Fruit fly (Drosophila melanogaster) whole organism, embryonic: ENCODE results near the gene Nup358.

ENCODE experiments used
- Antp ChIP-seq: fragments of 200-800 bp; sonication (Bioruptor generic); optimal IDR thresholded peaks from 3 replicates; lab custom pipeline; 2016; ENCODE audit warnings: missing biosample characterization, missing genetic modification characterization
- CG10431 ChIP-seq: fragments of 200-800 bp; sonication (Bioruptor generic); optimal IDR thresholded peaks from 3 replicates; lab custom pipeline; 2018; ENCODE audit warnings: missing biosample characterization, mild to moderate bottlenecking, missing genetic modification characterization
- CG11085 ChIP-seq: fragments of 200-800 bp; sonication (Bioruptor generic); IDR thresholded peaks from 2 replicates; pipeline ENCODE4 v1.3.6; 2022; ENCODE audit warnings: missing biosample characterization, missing genetic modification characterization
- CG12071 ChIP-seq: fragments of 200-800 bp; sonication (Bioruptor generic); optimal IDR thresholded peaks from 3 replicates; lab custom pipeline; 2018; ENCODE audit warnings: missing biosample characterization, mild to moderate bottlenecking, missing genetic modification characterization
- CG12219 ChIP-seq: fragments of 200-800 bp; sonication (Bioruptor generic); optimal IDR thresholded peaks from 3 replicates; lab custom pipeline; 2018; ENCODE audit warnings: missing biosample characterization, mild to moderate bottlenecking, missing genetic modification characterization
- CG13296 ChIP-seq: fragments of 200-800 bp; sonication (Bioruptor generic); optimal IDR thresholded peaks from 3 replicates; lab custom pipeline; 2018; ENCODE audit warnings: missing biosample characterization, mild to moderate bottlenecking, missing genetic modification characterization
- CG1647 ChIP-seq: fragments of 200-800 bp; sonication (Bioruptor generic); optimal IDR thresholded peaks from 3 replicates; lab custom pipeline; 2016; ENCODE audit warnings: missing biosample characterization, missing genetic modification characterization
- CG17802 ChIP-seq: fragments of 200-800 bp; sonication (Bioruptor generic); optimal IDR thresholded peaks from 2 replicates; lab custom pipeline; 2018; ENCODE audit warnings: missing biosample characterization, mild to moderate bottlenecking, missing genetic modification characterization, moderate library complexity
- CG2129 ChIP-seq: fragments of 200-800 bp; sonication (Bioruptor generic); IDR thresholded peaks from 2 replicates; pipeline ENCODE4 v1.3.6; 2022; ENCODE audit warnings: missing biosample characterization, missing genetic modification characterization; ENCODE audit not compliant: partially characterized antibody
- CG31388 ChIP-seq: fragments of 200-800 bp; sonication (Bioruptor generic); optimal IDR thresholded peaks from 2 replicates; lab custom pipeline; 2016; ENCODE audit warnings: missing biosample characterization, missing genetic modification characterization
- CG31441 ChIP-seq: fragments of 200-800 bp; sonication (Bioruptor generic); IDR thresholded peaks from 2 replicates; pipeline ENCODE4 v1.3.6; 2022; ENCODE audit warnings: missing biosample characterization, missing genetic modification characterization
- CG32532 ChIP-seq: fragments of 200-800 bp; sonication (Bioruptor generic); IDR thresholded peaks from 2 replicates; pipeline ENCODE4 v1.3.6; 2022; ENCODE audit warnings: missing biosample characterization, missing genetic modification characterization
- CG3407 ChIP-seq: fragments of 200-800 bp; sonication (Bioruptor generic); optimal IDR thresholded peaks from 2 replicates; lab custom pipeline; 2018; ENCODE audit warnings: missing biosample characterization, mild to moderate bottlenecking, missing genetic modification characterization
- CG34224 ChIP-seq: fragments of 200-800 bp; sonication (Bioruptor generic); IDR thresholded peaks from 3 replicates; pipeline ENCODE4 v1.3.6; 2022; ENCODE audit warnings: missing biosample characterization, missing genetic modification characterization; ENCODE audit not compliant: partially characterized antibody
- CG4282 ChIP-seq: fragments of 200-800 bp; sonication (Bioruptor generic); optimal IDR thresholded peaks from 2 replicates; lab custom pipeline; 2016; ENCODE audit warnings: missing biosample characterization, missing genetic modification characterization
- CG5180 ChIP-seq: fragments of 200-800 bp; sonication (Bioruptor generic); optimal IDR thresholded peaks from 3 replicates; lab custom pipeline; 2017; ENCODE audit warnings: missing biosample characterization, missing genetic modification characterization, mild to moderate bottlenecking, moderate library complexity, missing genetic modification reagents
- CG7963 ChIP-seq: fragments of 200-800 bp; sonication (Bioruptor generic); IDR thresholded peaks from 3 replicates; pipeline ENCODE4 v1.3.6; 2022; ENCODE audit warnings: missing biosample characterization, missing genetic modification characterization; ENCODE audit not compliant: partially characterized antibody
- CG8478 ChIP-seq: fragments of >200 bp; optimal IDR thresholded peaks from 2 replicates; lab custom pipeline; 2018
- CG9215 ChIP-seq: fragments of 200-800 bp; sonication (Bioruptor generic); IDR thresholded peaks from 2 replicates; pipeline ENCODE4 v1.3.6; 2022; ENCODE audit warnings: missing biosample characterization, missing genetic modification characterization
- CG9437 ChIP-seq: fragments of 200-800 bp; sonication (Bioruptor generic); optimal IDR thresholded peaks from 2 replicates; lab custom pipeline; 2018; ENCODE audit warnings: missing biosample characterization, mild to moderate bottlenecking, missing genetic modification characterization
- CG9727 ChIP-seq: fragments of 200-800 bp; sonication (Bioruptor generic); optimal IDR thresholded peaks from 3 replicates; lab custom pipeline; 2017; ENCODE audit warnings: missing biosample characterization, mild to moderate bottlenecking, missing genetic modification characterization
- Chrac-16 ChIP-seq: fragments of 200-800 bp; sonication (Bioruptor generic); optimal IDR thresholded peaks from 3 replicates; lab custom pipeline; 2016; ENCODE audit warnings: missing biosample characterization, missing genetic modification characterization
- CoRest ChIP-seq: fragments of 200-800 bp; sonication (Bioruptor generic); optimal IDR thresholded peaks from 3 replicates; lab custom pipeline; 2018; ENCODE audit warnings: missing biosample characterization, mild to moderate bottlenecking, missing genetic modification characterization, moderate library complexity
- Deaf1 ChIP-seq: fragments of 200-800 bp; optimal IDR thresholded peaks from 3 replicates; lab custom pipeline; 2019; ENCODE audit warnings: missing biosample characterization, mild to moderate bottlenecking, missing genetic modification characterization, moderate library complexity
- Fer2 ChIP-seq: fragments of 200-800 bp; sonication (Bioruptor generic); optimal IDR thresholded peaks from 2 replicates; lab custom pipeline; 2018; ENCODE audit warnings: missing biosample characterization, mild to moderate bottlenecking, missing genetic modification characterization, moderate library complexity
- Fer3 ChIP-seq: fragments of 200-800 bp; sonication (Bioruptor generic); optimal IDR thresholded peaks from 2 replicates; lab custom pipeline; 2018; ENCODE audit warnings: missing biosample characterization, mild to moderate bottlenecking, missing genetic modification characterization, moderate library complexity
- GATAe ChIP-seq: fragments of 200-800 bp; sonication (Bioruptor generic); conservative IDR thresholded peaks from 2 replicates; pipeline ENCODE4 v1.3.6; 2022; ENCODE audit warnings: missing biosample characterization, missing genetic modification characterization
- Gsc ChIP-seq: fragments of 200-800 bp; sonication (Bioruptor generic); IDR thresholded peaks from 2 replicates; pipeline ENCODE4 v1.3.6; 2022; ENCODE audit warnings: missing biosample characterization, missing genetic modification characterization
- H2.0 ChIP-seq: fragments of 200-800 bp; sonication (Bioruptor generic); IDR thresholded peaks from 2 replicates; pipeline ENCODE4 v1.3.6; 2022; ENCODE audit warnings: missing biosample characterization, missing genetic modification characterization
- HmgD ChIP-seq: fragments of 200-800 bp; sonication (Bioruptor generic); optimal IDR thresholded peaks from 3 replicates; lab custom pipeline; 2016; ENCODE audit warnings: missing biosample characterization, missing genetic modification characterization
- Lhr ChIP-seq: fragments of 200-800 bp; sonication (Bioruptor generic); optimal IDR thresholded peaks from 3 replicates; lab custom pipeline; 2017; ENCODE audit warnings: mild to moderate bottlenecking, missing biosample characterization, missing genetic modification reagents, missing genetic modification characterization
- MTF-1 ChIP-seq: fragments of 200-800 bp; sonication (Bioruptor generic); optimal IDR thresholded peaks from 2 replicates; lab custom pipeline; 2018; ENCODE audit warnings: missing biosample characterization, mild to moderate bottlenecking, missing genetic modification characterization, borderline replicate concordance
- Mes4 ChIP-seq: fragments of 200-800 bp; sonication (Bioruptor generic); optimal IDR thresholded peaks from 2 replicates; lab custom pipeline; 2016; ENCODE audit warnings: missing biosample characterization, missing genetic modification characterization
- Nf-YB ChIP-seq: fragments of 200-800 bp; sonication (Bioruptor generic); optimal IDR thresholded peaks from 3 replicates; lab custom pipeline; 2019; ENCODE audit warnings: missing biosample characterization, mild to moderate bottlenecking, missing genetic modification characterization, moderate library complexity
- Nf-YC ChIP-seq: fragments of 200-800 bp; optimal IDR thresholded peaks from 3 replicates; lab custom pipeline; 2019; ENCODE audit warnings: missing biosample characterization, mild to moderate bottlenecking, missing genetic modification characterization, moderate library complexity
- Ptx1 ChIP-seq: fragments of 200-800 bp; sonication (Bioruptor generic); IDR thresholded peaks from 2 replicates; pipeline ENCODE4 v1.3.6; 2022; ENCODE audit warnings: missing biosample characterization, missing genetic modification characterization
- ara ChIP-seq: fragments of 200-800 bp; sonication (Bioruptor generic); IDR thresholded peaks from 2 replicates; pipeline ENCODE4 v1.3.6; 2022; ENCODE audit warnings: missing biosample characterization, missing genetic modification characterization
- gem ChIP-seq: fragments of 200-800 bp; sonication (Bioruptor generic); optimal IDR thresholded peaks from 2 replicates; lab custom pipeline; 2019; ENCODE audit warnings: missing biosample characterization, mild to moderate bottlenecking, missing genetic modification characterization, moderate library complexity
- her ChIP-seq: fragments of 200-800 bp; sonication (Bioruptor generic); optimal IDR thresholded peaks from 2 replicates; lab custom pipeline; 2016; ENCODE audit warnings: missing biosample characterization, missing genetic modification characterization
- ken ChIP-seq: fragments of 200-800 bp; sonication (Bioruptor generic); IDR thresholded peaks from 3 replicates; pipeline ENCODE4 v1.3.6; 2022; ENCODE audit warnings: missing biosample characterization, missing genetic modification characterization
- org-1 ChIP-seq: fragments of 200-800 bp; sonication (Bioruptor generic); optimal IDR thresholded peaks from 2 replicates; lab custom pipeline; 2017; ENCODE audit warnings: missing biosample characterization, missing genetic modification characterization
- peb ChIP-seq: fragments of 200-800 bp; sonication (Bioruptor generic); IDR thresholded peaks from 2 replicates; pipeline ENCODE4 v1.3.6; 2022; ENCODE audit warnings: missing biosample characterization, missing genetic modification characterization
- phol ChIP-seq: fragments of 200-800 bp; sonication (Bioruptor generic); optimal IDR thresholded peaks from 3 replicates; lab custom pipeline; 2018; ENCODE audit warnings: missing biosample characterization, mild to moderate bottlenecking, missing genetic modification characterization, moderate library complexity
- pum ChIP-seq: fragments of 200-800 bp; sonication (Bioruptor generic); optimal IDR thresholded peaks from 2 replicates; lab custom pipeline; 2016; ENCODE audit warnings: missing biosample characterization, missing genetic modification characterization
- ranshi ChIP-seq: fragments of 200-800 bp; sonication (Bioruptor generic); IDR thresholded peaks from 2 replicates; pipeline ENCODE4 v1.3.6; 2022; ENCODE audit warnings: missing biosample characterization, missing genetic modification characterization
- unc-4 ChIP-seq: fragments of 200-800 bp; sonication (Bioruptor generic); IDR thresholded peaks from 2 replicates; pipeline ENCODE4 v1.3.6; 2022; ENCODE audit warnings: missing biosample characterization, missing genetic modification characterization; ENCODE audit not compliant: partially characterized antibody
- wor ChIP-seq: fragments of 200-800 bp; sonication (Bioruptor generic); IDR thresholded peaks from 2 replicates; pipeline ENCODE4 v1.3.6; 2022; ENCODE audit warnings: missing biosample characterization, missing genetic modification characterization
- z ChIP-seq: fragments of 200-800 bp; sonication (Bioruptor generic); IDR thresholded peaks from 3 replicates; pipeline ENCODE4 v1.3.6; 2022; ENCODE audit warnings: missing biosample characterization, missing genetic modification characterization
- zen2 ChIP-seq: fragments of 200-800 bp; sonication (Bioruptor generic); IDR thresholded peaks from 3 replicates; pipeline ENCODE4 v1.3.6; 2022; ENCODE audit warnings: missing biosample characterization, missing genetic modification characterization; ENCODE audit not compliant: partially characterized antibody

Nup358 gene

DNA sequence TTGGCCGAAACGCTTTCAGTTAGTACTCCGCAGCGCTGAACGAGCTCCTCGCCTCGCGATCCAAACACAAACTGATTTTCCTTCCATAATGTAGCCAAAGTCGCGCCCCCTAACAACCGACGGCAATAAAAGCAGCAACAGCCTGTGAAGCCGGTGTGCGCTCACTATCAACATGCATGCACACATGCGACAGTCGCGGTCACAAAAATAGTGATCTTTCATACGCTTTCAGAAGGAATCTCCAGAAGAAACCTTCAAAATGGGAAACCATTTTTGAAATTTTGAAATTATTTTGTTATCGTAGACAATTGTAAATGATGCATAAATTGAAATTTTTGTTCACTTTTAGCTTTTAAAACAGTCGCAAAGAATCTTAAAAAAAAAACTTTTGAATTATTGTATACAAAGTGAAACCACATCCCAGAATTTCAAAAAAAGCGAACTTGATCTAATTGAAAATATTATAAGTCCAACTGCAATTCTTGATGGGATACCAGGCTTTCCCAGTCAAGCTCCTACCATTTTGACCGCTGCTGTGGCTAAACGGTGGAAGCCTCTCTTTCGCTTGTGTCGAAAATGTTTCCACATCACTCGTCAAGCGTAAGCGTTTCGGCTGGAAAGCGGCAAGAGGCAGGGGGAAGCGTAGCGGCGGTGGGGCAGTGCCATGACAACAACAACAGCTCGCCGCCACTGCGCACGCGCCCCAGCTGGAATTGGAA is 16.7 kb upstream of the Nup358 start, which contains the start of gene Cad96Cb (continued):
- TF ChIP-seq CG8478 (lab: Kevin White, UChicago): no peak
- TF ChIP-seq CG3407 (GFP tag; lab: Kevin White, UChicago): peak; percentile 85
- TF ChIP-seq CG9437 (GFP tag; lab: Kevin White, UChicago): peak; percentile 87
- TF ChIP-seq CG2129 (GFP tag; lab: Robert Waterston, UW): no peak
- TF ChIP-seq org-1 (GFP tag; lab: Kevin White, UChicago): peak; percentile 87
- no peak for TF ChIP-seq zen2
- TF ChIP-seq peb (GFP tag; lab: Robert Waterston, UW): peak; percentile 23; the same call in 1 of the 2 replicates
- peak; percentile 67 for TF ChIP-seq CG13296 (GFP tag; lab: Kevin White, UChicago)
- TF ChIP-seq Nf-YB (GFP tag; lab: Kevin White, UChicago): peak; percentile 67
- TF ChIP-seq CG11085: no peak
- TF ChIP-seq CG4282 (GFP tag; lab: Kevin White, UChicago): peak; percentile 28
- no peak for TF ChIP-seq MTF-1
- TF ChIP-seq H2.0 (GFP tag; lab: Robert Waterston, UW): peak; percentile 38; the same call in 1 of the 2 replicates
- peak; percentile 53 for TF ChIP-seq Fer3 (tag; lab: Kevin White, UChicago)
- TF ChIP-seq pum (GFP tag; lab: Kevin White, UChicago): peak; percentile 79
- TF ChIP-seq CG31388 (GFP tag; lab: Kevin White, UChicago): peak; percentile 18
- TF ChIP-seq CG17802 (tag; lab: Kevin White, UChicago): peak; percentile 66
- no peak for TF ChIP-seq Nf-YC
- TF ChIP-seq CG5180: peak; percentile 79
- peak; percentile 71; the same call in 2 of the 3 replicates for TF ChIP-seq ken (GFP tag; lab: Robert Waterston, UW)
- no peak for TF ChIP-seq GATAe (GFP tag; lab: Robert Waterston, UW)
- TF ChIP-seq CG1647 (GFP tag; lab: Kevin White, UChicago): peak; percentile 32
- no peak for TF ChIP-seq Deaf1 (tag; lab: Kevin White, UChicago)
- TF ChIP-seq HmgD: peak; percentile 28
- TF ChIP-seq her: peak; percentile 37
- peak; percentile 25 for TF ChIP-seq Fer2
- peak; percentile 40; the same call in 1 of the 2 replicates for TF ChIP-seq CG9215
- peak; percentile 94 for TF ChIP-seq CG31441
- peak; percentile 68 for TF ChIP-seq Lhr (GFP tag; lab: Kevin White, UChicago)
- peak; percentile 38; the same call in 1 of the 2 replicates for TF ChIP-seq ranshi (GFP tag; lab: Robert Waterston, UW)
- 0 out of 3 replicates have a peak, but pooled peaks have one; percentile 34 for TF ChIP-seq CG7963 (GFP tag; lab: Robert Waterston, UW)
- peak; percentile 85 for TF ChIP-seq Mes4 (GFP tag; lab: Kevin White, UChicago)
- TF ChIP-seq wor (GFP tag; lab: Robert Waterston, UW): peak; percentile 66
- TF ChIP-seq unc-4 (GFP tag; lab: Robert Waterston, UW): no peak
- peak; percentile 67 for TF ChIP-seq Antp (GFP tag; lab: Kevin White, UChicago)
- peak; percentile 93 for TF ChIP-seq phol (tag; lab: Kevin White, UChicago)
- TF ChIP-seq CoRest (tag; lab: Kevin White, UChicago): peak; percentile 90
- TF ChIP-seq Ptx1 (GFP tag; lab: Robert Waterston, UW): peak; percentile 70
- TF ChIP-seq CG34224: no peak
- TF ChIP-seq CG10431 (GFP tag; lab: Kevin White, UChicago): peak; percentile 76
- TF ChIP-seq CG12219: peak; percentile 69
- TF ChIP-seq Chrac-16 (GFP tag; lab: Kevin White, UChicago): peak; percentile 83
- peak; percentile 40; the same call in 1 of the 2 replicates for TF ChIP-seq CG32532
- peak; percentile 90 for TF ChIP-seq gem (tag; lab: Kevin White, UChicago)
- TF ChIP-seq CG12071 (GFP tag; lab: Kevin White, UChicago): peak; percentile 43
- peak; percentile 92 for TF ChIP-seq CG9727 (GFP tag; lab: Kevin White, UChicago)
- TF ChIP-seq Gsc: no peak
- TF ChIP-seq z (GFP tag; lab: Robert Waterston, UW): no peak
- peak; percentile 65; the same call in 1 of the 2 replicates for TF ChIP-seq ara
